Fruit fly (Drosophila melanogaster) whole organism, embryonic: ENCODE measurements around the gene CG7298.

Source experiments
- CG10321 ChIP-seq: fragments of 200-800 bp; sonication (Bioruptor generic); IDR thresholded peaks from 2 replicates; pipeline ENCODE4 v1.3.6; 2022; ENCODE audit warnings: missing biosample characterization, missing genetic modification characterization
- CG11695 ChIP-seq: fragments of 200-800 bp; sonication (Bioruptor generic); IDR thresholded peaks from 3 replicates; pipeline ENCODE4 v1.3.6; 2022; ENCODE audit warnings: missing biosample characterization, missing genetic modification characterization
- CG11696 ChIP-seq: fragments of 200-800 bp; sonication (Bioruptor generic); IDR thresholded peaks from 2 replicates; pipeline ENCODE4 v1.3.6; 2022; ENCODE audit warnings: missing biosample characterization, missing genetic modification characterization
- CG12769 ChIP-seq: fragments of 200-800 bp; sonication (Bioruptor generic); optimal IDR thresholded peaks from 2 replicates; lab custom pipeline; 2019; ENCODE audit warnings: missing biosample characterization, mild to moderate bottlenecking, missing genetic modification characterization, moderate library complexity
- CG13123 ChIP-seq: fragments of 200-800 bp; sonication (Bioruptor generic); optimal IDR thresholded peaks from 2 replicates; lab custom pipeline; 2016; ENCODE audit warnings: missing biosample characterization, missing genetic modification characterization
- CG13424 ChIP-seq: fragments of 200-800 bp; sonication (Bioruptor generic); optimal IDR thresholded peaks from 2 replicates; lab custom pipeline; 2019; ENCODE audit warnings: missing biosample characterization, mild to moderate bottlenecking, missing genetic modification characterization, moderate library complexity
- CG14860 ChIP-seq: fragments of 200-800 bp; sonication (Bioruptor generic); IDR thresholded peaks from 3 replicates; pipeline ENCODE4 v1.3.6; 2022; ENCODE audit warnings: missing biosample characterization, missing genetic modification characterization; ENCODE audit not compliant: partially characterized antibody
- CG1602 ChIP-seq: fragments of 200-800 bp; sonication (Bioruptor generic); optimal IDR thresholded peaks from 3 replicates; lab custom pipeline; 2016; ENCODE audit warnings: missing biosample characterization, missing genetic modification characterization
- CG1603 ChIP-seq: fragments of 200-800 bp; sonication (Bioruptor generic); optimal IDR thresholded peaks from 2 replicates; lab custom pipeline; 2019; ENCODE audit warnings: missing biosample characterization, mild to moderate bottlenecking, missing genetic modification characterization, moderate library complexity
- CG17385 ChIP-seq: fragments of 200-800 bp; sonication (Bioruptor generic); optimal IDR thresholded peaks from 3 replicates; lab custom pipeline; 2018; ENCODE audit warnings: missing biosample characterization, mild to moderate bottlenecking, missing genetic modification characterization
- CG1832 ChIP-seq: fragments of 200-800 bp; sonication (Bioruptor generic); optimal IDR thresholded peaks from 2 replicates; lab custom pipeline; 2017; ENCODE audit warnings: missing biosample characterization, mild to moderate bottlenecking, missing genetic modification characterization, inconsistent platforms
- CG2202 ChIP-seq: fragments of 200-800 bp; sonication (Bioruptor generic); optimal IDR thresholded peaks from 2 replicates; lab custom pipeline; 2018; ENCODE audit warnings: missing biosample characterization, mild to moderate bottlenecking, missing genetic modification characterization
- CG3065 ChIP-seq: fragments of 200-800 bp; sonication (Bioruptor generic); optimal IDR thresholded peaks from 2 replicates; lab custom pipeline; 2016; ENCODE audit warnings: missing biosample characterization, missing genetic modification characterization
- CG33557 ChIP-seq: fragments of 200-800 bp; sonication (Bioruptor generic); optimal IDR thresholded peaks from 2 replicates; lab custom pipeline; 2019; ENCODE audit warnings: missing biosample characterization, mild to moderate bottlenecking, missing genetic modification characterization, moderate library complexity
- CG7357 ChIP-seq: fragments of 200-800 bp; sonication (Bioruptor generic); IDR thresholded peaks from 3 replicates; pipeline ENCODE4 v1.3.6; 2022; ENCODE audit warnings: missing biosample characterization, missing genetic modification characterization
- CG9797 ChIP-seq: fragments of 200-800 bp; sonication (Bioruptor generic); optimal IDR thresholded peaks from 3 replicates; lab custom pipeline; 2018; ENCODE audit warnings: missing biosample characterization, mild to moderate bottlenecking, missing genetic modification characterization
- CTCF ChIP-seq: fragments of 200-800 bp; sonication (Bioruptor generic); optimal IDR thresholded peaks from 2 replicates; lab custom pipeline; 2017; ENCODE audit warnings: missing biosample characterization, mild to moderate bottlenecking, missing genetic modification characterization, moderate library complexity
- Chrac-16 ChIP-seq: fragments of 200-800 bp; sonication (Bioruptor generic); optimal IDR thresholded peaks from 3 replicates; lab custom pipeline; 2016; ENCODE audit warnings: missing biosample characterization, missing genetic modification characterization
- D19B ChIP-seq: fragments of 200-800 bp; sonication (Bioruptor generic); optimal IDR thresholded peaks from 2 replicates; lab custom pipeline; 2017; ENCODE audit warnings: missing biosample characterization, mild to moderate bottlenecking, missing genetic modification characterization
- Dip3 ChIP-seq: fragments of 200-800 bp; sonication (Bioruptor generic); optimal IDR thresholded peaks from 3 replicates; lab custom pipeline; 2016; ENCODE audit warnings: missing biosample characterization, missing genetic modification characterization
- Drgx ChIP-seq: fragments of 200-800 bp; sonication (Bioruptor generic); IDR thresholded peaks from 2 replicates; pipeline ENCODE4 v1.3.6; 2022; ENCODE audit warnings: missing biosample characterization, missing genetic modification characterization
- Fer1 ChIP-seq: fragments of 200-800 bp; sonication (Bioruptor generic); optimal IDR thresholded peaks from 2 replicates; lab custom pipeline; 2017; ENCODE audit warnings: missing biosample characterization, mild to moderate bottlenecking, missing genetic modification characterization
- HLH54F ChIP-seq: fragments of 200-800 bp; sonication (Bioruptor generic); optimal IDR thresholded peaks from 3 replicates; lab custom pipeline; 2016; ENCODE audit warnings: missing biosample characterization, missing genetic modification characterization
- HmgD ChIP-seq: fragments of 200-800 bp; sonication (Bioruptor generic); optimal IDR thresholded peaks from 3 replicates; lab custom pipeline; 2016; ENCODE audit warnings: missing biosample characterization, missing genetic modification characterization
- Hmr ChIP-seq: fragments of 200-800 bp; sonication (Bioruptor generic); optimal IDR thresholded peaks from 3 replicates; lab custom pipeline; 2017; ENCODE audit warnings: mild to moderate bottlenecking, missing biosample characterization, missing genetic modification reagents, missing genetic modification characterization
- Hr78 ChIP-seq, 2 experiments: fragments of 200-800 bp in 1 of 2; fragments of >200 bp in 1 of 2; sonication (Bioruptor generic) in 1 of 2; optimal IDR thresholded peaks; 2 replicates each; lab custom pipeline; 2017 to 2019; ENCODE audit warnings: missing biosample characterization in 2 of 2, missing genetic modification characterization in 2 of 2, mild to moderate bottlenecking in 1 of 2, moderate library complexity in 1 of 2
- Mes4 ChIP-seq: fragments of 200-800 bp; sonication (Bioruptor generic); optimal IDR thresholded peaks from 2 replicates; lab custom pipeline; 2016; ENCODE audit warnings: missing biosample characterization, missing genetic modification characterization
- NK7.1 ChIP-seq: fragments of 200-800 bp; sonication (Bioruptor generic); optimal IDR thresholded peaks from 3 replicates; lab custom pipeline; 2016; ENCODE audit warnings: missing biosample characterization, missing genetic modification characterization
- Oaz ChIP-seq: fragments of 200-800 bp; sonication (Bioruptor generic); IDR thresholded peaks from 2 replicates; pipeline ENCODE4 v1.3.6; 2022; ENCODE audit warnings: missing biosample characterization, missing genetic modification characterization
- Six4 ChIP-seq: fragments of 200-800 bp; sonication (Bioruptor generic); optimal IDR thresholded peaks from 2 replicates; lab custom pipeline; 2016; ENCODE audit warnings: missing biosample characterization, missing genetic modification characterization
- Stat92E ChIP-seq, 3 experiments: fragments of >200 bp in 2 of 3; fragments of 200-800 bp in 1 of 3; sonication (Bioruptor generic) in 1 of 3; optimal IDR thresholded peaks; 2 replicates each; lab custom pipeline; 2017 to 2019; ENCODE audit warnings: missing biosample characterization in 3 of 3, missing genetic modification characterization in 3 of 3, mild to moderate bottlenecking in 1 of 3, moderate library complexity in 1 of 3
- Taf1 ChIP-seq: fragments of 200-800 bp; sonication (Bioruptor generic); IDR thresholded peaks from 2 replicates; pipeline ENCODE4 v1.3.6; 2022; ENCODE audit warnings: missing biosample characterization, missing genetic modification characterization
- Vsx1 ChIP-seq: fragments of 200-800 bp; sonication (Bioruptor generic); optimal IDR thresholded peaks from 2 replicates; lab custom pipeline; 2017; ENCODE audit warnings: missing biosample characterization, mild to moderate bottlenecking, missing genetic modification characterization, missing genetic modification reagents
- ap ChIP-seq: fragments of 200-800 bp; sonication (Bioruptor generic); IDR thresholded peaks from 2 replicates; pipeline ENCODE4 v1.3.6; 2022; ENCODE audit warnings: missing biosample characterization, missing genetic modification characterization
- ash1 ChIP-seq: fragments of 200-800 bp; sonication (Bioruptor generic); optimal IDR thresholded peaks from 2 replicates; lab custom pipeline; 2018; ENCODE audit warnings: missing biosample characterization, mild to moderate bottlenecking, missing genetic modification characterization
- az2 ChIP-seq: fragments of 200-800 bp; sonication (Bioruptor generic); optimal IDR thresholded peaks from 3 replicates; lab custom pipeline; 2016; ENCODE audit warnings: missing biosample characterization, missing genetic modification characterization
- br ChIP-seq: fragments of >200 bp; optimal IDR thresholded peaks from 2 replicates; lab custom pipeline; 2017
- chn ChIP-seq: fragments of 200-800 bp; sonication (Bioruptor generic); optimal IDR thresholded peaks from 2 replicates; lab custom pipeline; 2016; ENCODE audit warnings: missing biosample characterization, missing genetic modification characterization
- ci ChIP-seq: fragments of 200-800 bp; sonication (Bioruptor generic); IDR thresholded peaks from 3 replicates; pipeline ENCODE4 v1.3.6; 2022; ENCODE audit warnings: missing biosample characterization, missing genetic modification characterization
- dpn ChIP-seq, 2 experiments: fragments of 200-800 bp; sonication (Bioruptor generic); optimal IDR thresholded peaks; 3 replicates each; lab custom pipeline; 2016; ENCODE audit warnings: missing biosample characterization in 2 of 2, missing genetic modification characterization in 2 of 2
- fru ChIP-seq: fragments of >200 bp; optimal IDR thresholded peaks from 2 replicates; lab custom pipeline; 2017
- klu ChIP-seq: fragments of 200-800 bp; sonication (Bioruptor generic); IDR thresholded peaks from 2 replicates; pipeline ENCODE4 v1.3.6; 2022; ENCODE audit warnings: missing biosample characterization, missing genetic modification characterization
- knrl ChIP-seq: fragments of 200-800 bp; sonication (Bioruptor generic); IDR thresholded peaks from 3 replicates; pipeline ENCODE4 v1.3.6; 2022; ENCODE audit warnings: missing biosample characterization, missing genetic modification characterization; ENCODE audit not compliant: partially characterized antibody
- lov ChIP-seq, 2 experiments: fragments of 200-800 bp in 1 of 2; fragments of >200 bp in 1 of 2; sonication (Bioruptor generic) in 1 of 2; IDR thresholded peaks in 1 of 2; optimal IDR thresholded peaks in 1 of 2; 2 replicates in 1 of 2; 3 replicates in 1 of 2; pipeline versions ENCODE4 v1.3.6 to Lab custom; 2017 to 2022; ENCODE audit warnings: missing biosample characterization in 1 of 2, missing genetic modification characterization in 1 of 2
- mam ChIP-seq: fragments of 200-800 bp; sonication (Bioruptor generic); optimal IDR thresholded peaks from 3 replicates; lab custom pipeline; 2016; ENCODE audit warnings: missing biosample characterization, missing genetic modification characterization
- nerfin-2 ChIP-seq: fragments of 200-800 bp; sonication (Bioruptor generic); IDR thresholded peaks from 2 replicates; pipeline ENCODE4 v1.3.6; 2022; ENCODE audit warnings: missing biosample characterization, missing genetic modification characterization; ENCODE audit not compliant: partially characterized antibody
- phol ChIP-seq: fragments of 200-800 bp; sonication (Bioruptor generic); optimal IDR thresholded peaks from 3 replicates; lab custom pipeline; 2018; ENCODE audit warnings: missing biosample characterization, mild to moderate bottlenecking, missing genetic modification characterization, moderate library complexity
- sob ChIP-seq: fragments of 200-800 bp; sonication (Bioruptor generic); IDR thresholded peaks from 2 replicates; pipeline ENCODE4 v1.3.6; 2022; ENCODE audit warnings: missing biosample characterization, missing genetic modification characterization
- ssp ChIP-seq: fragments of 200-800 bp; sonication (Bioruptor generic); IDR thresholded peaks from 2 replicates; pipeline ENCODE4 v1.3.6; 2022; ENCODE audit warnings: missing biosample characterization, missing genetic modification characterization
- trem ChIP-seq: fragments of 200-800 bp; optimal IDR thresholded peaks from 3 replicates; lab custom pipeline; 2019; ENCODE audit warnings: missing biosample characterization, mild to moderate bottlenecking, missing genetic modification characterization, moderate library complexity
- wor ChIP-seq: fragments of 200-800 bp; sonication (Bioruptor generic); IDR thresholded peaks from 2 replicates; pipeline ENCODE4 v1.3.6; 2022; ENCODE audit warnings: missing biosample characterization, missing genetic modification characterization

Gene CG7298

dm6 chr3L:20187885-20188570, 15.5 kb downstream of the CG7298 start, which contains the start of gene Ssk (continued):
- TF ChIP-seq dpn (GFP tag; optimal IDR thresholded peaks at IDR 0.05; lab: Kevin White, UChicago) (no peak), CG17385 (GFP tag; lab: Kevin White, UChicago) (peak; percentile 22), ash1 (GFP tag; lab: Kevin White, UChicago) (no peak), Vsx1 (GFP tag; lab: Kevin White, UChicago) (no peak), CG11696 (GFP tag; lab: Robert Waterston, UW) (no peak), CG1602 (GFP tag; lab: Kevin White, UChicago) (no peak), NK7.1 (GFP tag; lab: Kevin White, UChicago) (no peak), lov (optimal IDR thresholded peaks at IDR 0.05; lab: Kevin White, UChicago) (no peak), lov (GFP tag; IDR thresholded peaks at IDR 0.05; lab: Robert Waterston, UW) (no peak), klu (no peak), chn (GFP tag; lab: Kevin White, UChicago) (no peak), CG7357 (GFP tag; lab: Robert Waterston, UW) (no peak), Fer1 (peak; percentile 43), fru (lab: Kevin White, UChicago) (no peak), CG33557 (GFP tag; lab: Kevin White, UChicago) (no peak), HmgD (no peak), wor (GFP tag; lab: Robert Waterston, UW) (no peak), CG11695 (GFP tag; lab: Robert Waterston, UW) (no peak), phol (tag; lab: Kevin White, UChicago) (no peak), Stat92E (GFP tag; optimal IDR thresholded peaks at IDR 0.05; lab: Kevin White, UChicago) (no peak), D19B (GFP tag; lab: Kevin White, UChicago) (no peak), CG2202 (tag; lab: Kevin White, UChicago) (no peak), ssp (GFP tag; lab: Robert Waterston, UW) (no peak), CG13424 (no peak), Drgx (no peak), CG14860 (GFP tag; lab: Robert Waterston, UW) (no peak), Mes4 (GFP tag; lab: Kevin White, UChicago) (no peak), CTCF (no peak), ap (no peak), nerfin-2 (no peak), trem (no peak), ci (GFP tag; lab: Robert Waterston, UW) (peak; percentile 45), Taf1 (no peak), CG1832 (GFP tag; lab: Kevin White, UChicago) (no peak), knrl (GFP tag; lab: Robert Waterston, UW) (no peak), Hr78 (GFP tag; optimal IDR thresholded peaks at IDR 0.05; lab: Kevin White, UChicago) (peak in 1 of 2 experiments; percentile 20), br (no peak), CG1603 (tag; lab: Kevin White, UChicago) (no peak), sob (peak; percentile 46; the same call in 1 of the 2 replicates), CG3065 (GFP tag; lab: Kevin White, UChicago) (no peak), Six4 (GFP tag; lab: Kevin White, UChicago) (no peak), CG12769 (tag; lab: Kevin White, UChicago) (peak; percentile 60), az2 (GFP tag; lab: Kevin White, UChicago) (no peak), CG10321 (no peak), CG9797 (GFP tag; lab: Kevin White, UChicago) (no peak), Oaz (GFP tag; lab: Robert Waterston, UW) (no peak), Chrac-16 (GFP tag; lab: Kevin White, UChicago) (no peak), mam (GFP tag; lab: Kevin White, UChicago) (no peak), HLH54F (no peak), Dip3 (GFP tag; lab: Kevin White, UChicago) (no peak), Hmr (GFP tag; lab: Kevin White, UChicago) (peak; percentile 54), CG13123 (GFP tag; lab: Kevin White, UChicago) (no peak)
